Worm (Caenorhabditis elegans): ENCODE measurements around the gene srj-55.

Gene srj-55

ce11 chrV:2826815-2827214 lies 30.9 kb downstream of the srj-55 start, which contains the start of gene T03D3.5:
T03D3.5 (minus strand) TSS chrV:2826835.
- TF ChIP-seq nhr-237 (tag; optimal IDR thresholded peaks at IDR 0.05) (no peak), fos-1 (tag; optimal IDR thresholded peaks at IDR 0.05) (no peak), ztf-4 (tag; optimal IDR thresholded peaks at IDR 0.05) (no peak), zag-1 (tag; optimal IDR thresholded peaks at IDR 0.05) (no peak), ztf-11 (tag; optimal IDR thresholded peaks at IDR 0.05) (no peak), nhr-129 (tag; optimal IDR thresholded peaks at IDR 0.05) (no peak), dmd-4 (tag; optimal IDR thresholded peaks at IDR 0.05) (no peak), nhr-11 (tag; optimal IDR thresholded peaks at IDR 0.05) (no peak), skn-1 (tag; optimal IDR thresholded peaks at IDR 0.05) (no peak), lin-39 (tag; optimal IDR thresholded peaks at IDR 0.05) (no peak), unc-39 (tag; optimal IDR thresholded peaks at IDR 0.05) (no peak), nhr-77 (tag; optimal IDR thresholded peaks at IDR 0.05) (no peak)

DNA sequence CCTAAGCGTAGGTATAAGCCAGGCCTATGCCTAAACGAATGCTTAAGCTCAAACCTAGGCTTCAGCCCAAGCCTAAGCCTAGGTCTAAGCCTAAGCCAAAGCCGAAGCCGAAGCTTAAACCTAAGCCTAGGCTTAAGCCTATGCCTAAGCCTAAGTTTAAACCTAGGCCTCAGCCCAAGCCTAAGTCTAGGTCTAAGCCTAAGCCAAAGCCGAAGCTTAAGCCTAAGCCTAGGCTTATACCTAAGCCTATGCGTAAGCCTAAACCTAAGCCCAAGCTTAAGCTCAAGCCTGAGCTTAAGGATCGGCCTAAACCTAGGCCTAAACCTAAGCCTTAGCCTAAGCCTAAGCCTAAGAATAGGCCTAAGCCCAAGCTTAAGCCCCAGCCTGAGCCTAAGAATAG lies 31.8 kb downstream of the srj-55 start:
- TF ChIP-seq lin-13 (GFP tag; optimal IDR thresholded peaks at IDR 0.05) = no peak
- no peak for TF ChIP-seq ztf-11 (tag; optimal IDR thresholded peaks at IDR 0.05)
- TF ChIP-seq Y55F3AM.14 (GFP tag; optimal IDR thresholded peaks at IDR 0.05) = no peak
- TF ChIP-seq sma-9 (GFP tag; optimal IDR thresholded peaks at IDR 0.05) = no peak
- no peak for TF ChIP-seq sma-9 (tag; optimal IDR thresholded peaks at IDR 0.05)
- TF ChIP-seq nhr-11 (tag; optimal IDR thresholded peaks at IDR 0.05) = no peak
- no peak for TF ChIP-seq alr-1 (tag; optimal IDR thresholded peaks at IDR 0.05)
- no peak for TF ChIP-seq ztf-1 (GFP tag; conservative IDR thresholded peaks at IDR 0.05)
- TF ChIP-seq mdl-1 (tag; optimal IDR thresholded peaks at IDR 0.05) = no peak
- TF ChIP-seq nhr-6 (tag; optimal IDR thresholded peaks at IDR 0.05) = no peak
- no peak for TF ChIP-seq dmd-4 (tag; optimal IDR thresholded peaks at IDR 0.05)
- TF ChIP-seq nhr-21 (tag; optimal IDR thresholded peaks at IDR 0.05) = no peak
- no peak for TF ChIP-seq C34F6.9 (tag; optimal IDR thresholded peaks at IDR 0.05)
- no peak for TF ChIP-seq R02D3.7 (tag; optimal IDR thresholded peaks at IDR 0.05)
- no peak for TF ChIP-seq sem-4 (tag; optimal IDR thresholded peaks at IDR 0.05)
- TF ChIP-seq nhr-237 (tag; optimal IDR thresholded peaks at IDR 0.05) = no peak
- no peak for TF ChIP-seq zag-1 (tag; optimal IDR thresholded peaks at IDR 0.05)
- no peak for TF ChIP-seq ceh-16 (tag; optimal IDR thresholded peaks at IDR 0.05)
- TF ChIP-seq F13H6.1 (tag; optimal IDR thresholded peaks at IDR 0.05) = no peak
- TF ChIP-seq crh-2 (tag; optimal IDR thresholded peaks at IDR 0.05) = no peak
- no peak for TF ChIP-seq unc-39 (tag; optimal IDR thresholded peaks at IDR 0.05)

ce11 chrV:2821618-2822272 lies 36.0 kb downstream of the srj-55 start, which contains the start of gene srh-36:
srh-36 (minus strand) TSS chrV:2821668.
- TF ChIP-seq ceh-16 (tag; optimal IDR thresholded peaks at IDR 0.05) = no peak
- no peak for TF ChIP-seq gmeb-1 (tag; optimal IDR thresholded peaks at IDR 0.05)
- no peak for TF ChIP-seq ZK546.5 (tag; optimal IDR thresholded peaks at IDR 0.05)
- TF ChIP-seq nhr-129 (tag; optimal IDR thresholded peaks at IDR 0.05) = no peak
- no peak for TF ChIP-seq nhr-21 (tag; optimal IDR thresholded peaks at IDR 0.05)
- no peak for TF ChIP-seq R02D3.7 (tag; optimal IDR thresholded peaks at IDR 0.05)

ce11 chrV:2818117-2818516 lies 39.6 kb downstream of the srj-55 start, which contains the start of gene srt-34:
srt-34 (minus strand) TSS chrV:2818217.
- TF ChIP-seq nhr-25 (tag; optimal IDR thresholded peaks at IDR 0.05) (no peak), unc-55 (GFP tag; optimal IDR thresholded peaks at IDR 0.05) (no peak), F13H6.1 (tag; optimal IDR thresholded peaks at IDR 0.05) (no peak), mbf-1 (tag; optimal IDR thresholded peaks at IDR 0.05) (no peak), elt-3 (tag; optimal IDR thresholded peaks at IDR 0.05) (no peak), peb-1 (tag; optimal IDR thresholded peaks at IDR 0.05) (no peak), nhr-129 (tag; optimal IDR thresholded peaks at IDR 0.05) (no peak), lin-39 (tag; optimal IDR thresholded peaks at IDR 0.05) (no peak), dmd-4 (tag; optimal IDR thresholded peaks at IDR 0.05) (no peak), elt-1 (tag; optimal IDR thresholded peaks at IDR 0.05) (no peak), fos-1 (tag; optimal IDR thresholded peaks at IDR 0.05) (no peak), mdl-1 (tag; optimal IDR thresholded peaks at IDR 0.05) (no peak), snpc-4 (tag; optimal IDR thresholded peaks at IDR 0.05) (no peak), nhr-6 (tag; optimal IDR thresholded peaks at IDR 0.05) (no peak)

DNA sequence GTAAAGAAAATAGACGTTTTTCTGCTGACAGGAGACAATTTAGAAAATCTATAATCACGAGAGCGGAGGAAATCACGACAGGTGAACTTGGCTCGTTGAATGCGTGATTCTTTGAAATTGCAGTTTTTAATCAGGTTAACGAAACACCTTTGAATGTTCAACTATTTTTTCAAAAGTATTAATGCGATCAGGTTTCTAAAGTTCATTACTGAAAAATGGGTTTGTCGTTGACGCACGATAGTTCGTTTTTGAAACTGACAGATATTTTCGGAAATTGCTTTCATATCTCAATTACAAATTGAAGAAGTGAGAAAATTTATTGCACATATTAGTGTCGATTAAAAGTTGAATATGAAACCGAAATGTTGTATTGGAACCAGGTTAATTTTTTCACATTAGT lies 41.8 kb downstream of the srj-55 start, which contains the start of gene F54E2.5:
F54E2.5 (minus strand) TSS at position 101 of the 400 bp plus-strand sequence.
- TF ChIP-seq unc-55 (GFP tag; optimal IDR thresholded peaks at IDR 0.05) (no peak), ZK546.5 (tag; optimal IDR thresholded peaks at IDR 0.05) (no peak), F13H6.1 (tag; optimal IDR thresholded peaks at IDR 0.05) (no peak), unc-39 (tag; optimal IDR thresholded peaks at IDR 0.05) (no peak), crh-2 (tag; optimal IDR thresholded peaks at IDR 0.05) (no peak), mdl-1 (tag; optimal IDR thresholded peaks at IDR 0.05) (no peak), C34F6.9 (tag; optimal IDR thresholded peaks at IDR 0.05) (no peak), ztf-1 (GFP tag; conservative IDR thresholded peaks at IDR 0.05) (no peak), unc-62 (GFP tag; optimal IDR thresholded peaks at IDR 0.05) (no peak), ceh-82 (tag; optimal IDR thresholded peaks at IDR 0.05) (no peak), mab-5 (tag; optimal IDR thresholded peaks at IDR 0.05) (no peak), ama-1 (optimal IDR thresholded peaks at IDR 0.05) (no peak), nhr-11 (tag; optimal IDR thresholded peaks at IDR 0.05) (no peak), lin-39 (tag; optimal IDR thresholded peaks at IDR 0.05) (no peak), mbf-1 (tag; optimal IDR thresholded peaks at IDR 0.05) (no peak), gmeb-1 (tag; optimal IDR thresholded peaks at IDR 0.05) (no peak), sem-4 (tag; optimal IDR thresholded peaks at IDR 0.05) (no peak), nhr-23 (tag; optimal IDR thresholded peaks at IDR 0.05) (no peak)
